Fruit fly (Drosophila melanogaster) whole organism, embryonic: ENCODE data around the gene CBP.

Source experiments
- Abd-B ChIP-seq: fragments of 200-800 bp; sonication (Bioruptor generic); optimal IDR thresholded peaks from 2 replicates; lab custom pipeline; 2018; ENCODE audit warnings: missing biosample characterization, mild to moderate bottlenecking, missing genetic modification characterization, moderate library complexity
- Atf-2 ChIP-seq: fragments of 200-800 bp; sonication (Bioruptor generic); optimal IDR thresholded peaks from 2 replicates; lab custom pipeline; 2016; ENCODE audit warnings: missing biosample characterization, missing genetic modification characterization
- Bgb ChIP-seq: fragments of 200-800 bp; sonication (Bioruptor generic); IDR thresholded peaks from 2 replicates; pipeline ENCODE4 v1.3.6; 2022; ENCODE audit warnings: missing biosample characterization, missing genetic modification characterization; ENCODE audit not compliant: partially characterized antibody
- BtbVII ChIP-seq: fragments of 200-800 bp; sonication (Bioruptor generic); optimal IDR thresholded peaks from 3 replicates; lab custom pipeline; 2017; ENCODE audit warnings: missing biosample characterization, mild to moderate bottlenecking, missing genetic modification characterization
- CG10431 ChIP-seq: fragments of 200-800 bp; sonication (Bioruptor generic); optimal IDR thresholded peaks from 3 replicates; lab custom pipeline; 2018; ENCODE audit warnings: missing biosample characterization, mild to moderate bottlenecking, missing genetic modification characterization
- CG11247 ChIP-seq: fragments of 200-800 bp; sonication (Bioruptor generic); IDR thresholded peaks from 2 replicates; pipeline ENCODE4 v1.3.6; 2022; ENCODE audit warnings: missing biosample characterization, missing genetic modification characterization
- CG11398 ChIP-seq: fragments of 200-800 bp; sonication (Bioruptor generic); optimal IDR thresholded peaks from 2 replicates; lab custom pipeline; 2016; ENCODE audit warnings: missing biosample characterization, missing genetic modification characterization
- CG14860 ChIP-seq: fragments of 200-800 bp; sonication (Bioruptor generic); IDR thresholded peaks from 3 replicates; pipeline ENCODE4 v1.3.6; 2022; ENCODE audit warnings: missing biosample characterization, missing genetic modification characterization; ENCODE audit not compliant: partially characterized antibody
- CG16813 ChIP-seq: fragments of 200-800 bp; sonication (Bioruptor generic); IDR thresholded peaks from 3 replicates; pipeline ENCODE4 v1.3.6; 2022; ENCODE audit warnings: missing biosample characterization, missing genetic modification characterization; ENCODE audit not compliant: partially characterized antibody
- CG17829 ChIP-seq: fragments of 200-800 bp; optimal IDR thresholded peaks from 2 replicates; lab custom pipeline; 2019; ENCODE audit warnings: missing biosample characterization, mild to moderate bottlenecking, missing genetic modification characterization, moderate library complexity
- CG17912 ChIP-seq: fragments of 200-800 bp; sonication (Bioruptor generic); optimal IDR thresholded peaks from 2 replicates; lab custom pipeline; 2018; ENCODE audit warnings: missing biosample characterization, mild to moderate bottlenecking, missing genetic modification characterization
- CG1792 ChIP-seq: fragments of 200-800 bp; sonication (Bioruptor generic); optimal IDR thresholded peaks from 2 replicates; lab custom pipeline; 2016; ENCODE audit warnings: missing biosample characterization, missing genetic modification characterization
- CG1832 ChIP-seq: fragments of 200-800 bp; sonication (Bioruptor generic); optimal IDR thresholded peaks from 2 replicates; lab custom pipeline; 2017; ENCODE audit warnings: missing biosample characterization, mild to moderate bottlenecking, missing genetic modification characterization, inconsistent platforms
- CG2712 ChIP-seq: fragments of 200-800 bp; optimal IDR thresholded peaks from 3 replicates; lab custom pipeline; 2019; ENCODE audit warnings: missing biosample characterization, mild to moderate bottlenecking, missing genetic modification characterization, moderate library complexity
- CG2889 ChIP-seq: fragments of 200-800 bp; sonication (Bioruptor generic); IDR thresholded peaks from 3 replicates; pipeline ENCODE4 v1.3.6; 2022; ENCODE audit warnings: missing biosample characterization, missing genetic modification characterization
- CG30020 ChIP-seq: fragments of 200-800 bp; optimal IDR thresholded peaks from 2 replicates; lab custom pipeline; 2019; ENCODE audit warnings: missing biosample characterization, mild to moderate bottlenecking, missing genetic modification characterization, moderate library complexity
- CG4404 ChIP-seq: fragments of 200-800 bp; sonication (Bioruptor generic); IDR thresholded peaks from 2 replicates; pipeline ENCODE4 v1.3.6; 2022; ENCODE audit warnings: missing biosample characterization, missing genetic modification characterization
- CG4424 ChIP-seq: fragments of 200-800 bp; sonication (Bioruptor generic); optimal IDR thresholded peaks from 3 replicates; lab custom pipeline; 2016; ENCODE audit warnings: missing biosample characterization, missing genetic modification characterization
- CG7372 ChIP-seq: fragments of 200-800 bp; sonication (Bioruptor generic); IDR thresholded peaks from 2 replicates; pipeline ENCODE4 v1.3.6; 2022; ENCODE audit warnings: missing biosample characterization, missing genetic modification characterization
- CG7786 ChIP-seq: fragments of 200-800 bp; sonication (Bioruptor generic); optimal IDR thresholded peaks from 2 replicates; lab custom pipeline; 2016; ENCODE audit warnings: missing biosample characterization, missing genetic modification characterization
- CG9215 ChIP-seq: fragments of 200-800 bp; sonication (Bioruptor generic); IDR thresholded peaks from 2 replicates; pipeline ENCODE4 v1.3.6; 2022; ENCODE audit warnings: missing biosample characterization, missing genetic modification characterization
- CG9609 ChIP-seq: fragments of 200-800 bp; sonication (Bioruptor generic); optimal IDR thresholded peaks from 3 replicates; lab custom pipeline; 2016; ENCODE audit warnings: missing biosample characterization, missing genetic modification characterization
- Chrac-16 ChIP-seq: fragments of 200-800 bp; sonication (Bioruptor generic); optimal IDR thresholded peaks from 3 replicates; lab custom pipeline; 2016; ENCODE audit warnings: missing biosample characterization, missing genetic modification characterization
- CoRest ChIP-seq: fragments of 200-800 bp; sonication (Bioruptor generic); optimal IDR thresholded peaks from 3 replicates; lab custom pipeline; 2018; ENCODE audit warnings: missing biosample characterization, mild to moderate bottlenecking, missing genetic modification characterization, moderate library complexity
- E2f2 ChIP-seq: fragments of 200-800 bp; sonication (Bioruptor generic); IDR thresholded peaks from 2 replicates; pipeline ENCODE4 v1.3.6; 2022; ENCODE audit warnings: missing biosample characterization, missing genetic modification characterization
- HLHmδ ChIP-seq: fragments of 200-800 bp; sonication (Bioruptor generic); optimal IDR thresholded peaks from 2 replicates; lab custom pipeline; 2018; ENCODE audit warnings: missing biosample characterization, mild to moderate bottlenecking, missing genetic modification characterization, moderate library complexity
- HmgZ ChIP-seq: fragments of 200-800 bp; sonication (Bioruptor generic); optimal IDR thresholded peaks from 2 replicates; lab custom pipeline; 2018; ENCODE audit warnings: missing biosample characterization, mild to moderate bottlenecking, missing genetic modification characterization
- Hr3 ChIP-seq: fragments of 200-800 bp; sonication (Bioruptor generic); optimal IDR thresholded peaks from 3 replicates; lab custom pipeline; 2016; ENCODE audit warnings: missing biosample characterization, missing genetic modification characterization
- Neu2 ChIP-seq: fragments of 200-800 bp; sonication (Bioruptor generic); optimal IDR thresholded peaks from 3 replicates; lab custom pipeline; 2016; ENCODE audit warnings: missing biosample characterization, missing genetic modification characterization, borderline replicate concordance
- Nf-YC ChIP-seq: fragments of 200-800 bp; optimal IDR thresholded peaks from 3 replicates; lab custom pipeline; 2019; ENCODE audit warnings: missing biosample characterization, mild to moderate bottlenecking, missing genetic modification characterization, moderate library complexity
- Rx ChIP-seq: fragments of 200-800 bp; sonication (Bioruptor generic); IDR thresholded peaks from 2 replicates; pipeline ENCODE4 v1.3.6; 2022; ENCODE audit warnings: missing biosample characterization, missing genetic modification characterization
- Sry-δ ChIP-seq: fragments of 200-800 bp; sonication (Bioruptor generic); optimal IDR thresholded peaks from 2 replicates; lab custom pipeline; 2016; ENCODE audit warnings: missing biosample characterization, missing genetic modification characterization
- Xbp1 ChIP-seq: fragments of 200-800 bp; sonication (Bioruptor generic); optimal IDR thresholded peaks from 3 replicates; lab custom pipeline; 2016; ENCODE audit warnings: missing biosample characterization, mild to moderate bottlenecking, missing genetic modification characterization
- Xrp1 ChIP-seq: fragments of 200-800 bp; sonication (Bioruptor generic); IDR thresholded peaks from 2 replicates; pipeline ENCODE4 v1.3.6; 2022; ENCODE audit warnings: missing biosample characterization, missing genetic modification characterization
- YL-1 ChIP-seq: fragments of 200-800 bp; sonication (Bioruptor generic); optimal IDR thresholded peaks from 3 replicates; lab custom pipeline; 2017; ENCODE audit warnings: missing biosample characterization, mild to moderate bottlenecking, missing genetic modification characterization
- az2 ChIP-seq: fragments of 200-800 bp; sonication (Bioruptor generic); optimal IDR thresholded peaks from 3 replicates; lab custom pipeline; 2016; ENCODE audit warnings: missing biosample characterization, missing genetic modification characterization
- ci ChIP-seq: fragments of 200-800 bp; sonication (Bioruptor generic); IDR thresholded peaks from 3 replicates; pipeline ENCODE4 v1.3.6; 2022; ENCODE audit warnings: missing biosample characterization, missing genetic modification characterization
- disco-r ChIP-seq: fragments of 200-800 bp; sonication (Bioruptor generic); optimal IDR thresholded peaks from 2 replicates; lab custom pipeline; 2016; ENCODE audit warnings: missing biosample characterization, missing genetic modification characterization
- dpn ChIP-seq, 2 experiments: fragments of 200-800 bp; sonication (Bioruptor generic); optimal IDR thresholded peaks; 3 replicates each; lab custom pipeline; 2016; ENCODE audit warnings: missing biosample characterization in 2 of 2, missing genetic modification characterization in 2 of 2
- eyg ChIP-seq: fragments of 200-800 bp; sonication (Bioruptor generic); optimal IDR thresholded peaks from 3 replicates; lab custom pipeline; 2016; ENCODE audit warnings: missing biosample characterization, missing genetic modification characterization
- ind ChIP-seq: fragments of 200-800 bp; sonication (Bioruptor generic); optimal IDR thresholded peaks from 3 replicates; lab custom pipeline; 2016; ENCODE audit warnings: missing biosample characterization, missing genetic modification characterization
- knrl ChIP-seq: fragments of 200-800 bp; sonication (Bioruptor generic); IDR thresholded peaks from 3 replicates; pipeline ENCODE4 v1.3.6; 2022; ENCODE audit warnings: missing biosample characterization, missing genetic modification characterization; ENCODE audit not compliant: partially characterized antibody
- lmd ChIP-seq: fragments of 200-800 bp; sonication (Bioruptor generic); IDR thresholded peaks from 2 replicates; pipeline ENCODE4 v1.3.6; 2022; ENCODE audit warnings: missing biosample characterization, missing genetic modification characterization
- rib ChIP-seq: fragments of 200-800 bp; sonication (Bioruptor generic); IDR thresholded peaks from 2 replicates; pipeline ENCODE4 v1.3.6; 2022; ENCODE audit warnings: missing biosample characterization, missing genetic modification characterization
- sens ChIP-seq: fragments of 200-800 bp; sonication (Bioruptor generic); peaks from one replicate; lab custom pipeline; 2016; ENCODE audit warnings: missing biosample characterization, missing genetic modification characterization
- so ChIP-seq: fragments of 200-800 bp; sonication (Bioruptor generic); IDR thresholded peaks from 3 replicates; pipeline ENCODE4 v1.3.6; 2022; ENCODE audit warnings: missing biosample characterization, missing genetic modification characterization
- sqz ChIP-seq: fragments of 200-800 bp; sonication (Bioruptor generic); optimal IDR thresholded peaks from 3 replicates; lab custom pipeline; 2018; ENCODE audit warnings: missing biosample characterization, mild to moderate bottlenecking, missing genetic modification characterization
- tna ChIP-seq: fragments of 200-800 bp; sonication (Bioruptor generic); IDR thresholded peaks from 2 replicates; pipeline ENCODE4 v1.3.6; 2022; ENCODE audit warnings: missing biosample characterization, missing genetic modification characterization; ENCODE audit not compliant: partially characterized antibody
- tx ChIP-seq: fragments of 200-800 bp; sonication (Bioruptor generic); optimal IDR thresholded peaks from 2 replicates; lab custom pipeline; 2016; ENCODE audit warnings: missing biosample characterization, missing genetic modification characterization

The CBP gene

dm6 chrX:7323649-7324511 lies 13.3 kb upstream of the CBP start, which contains the start of the genes Atg5 and Dok (continued):
- TF ChIP-seq tna, result no peak
- TF ChIP-seq CG4404 (GFP tag; lab: Robert Waterston, UW), result 0 out of 2 replicates have a peak, but pooled peaks have one; percentile 29
- no peak for TF ChIP-seq Neu2 (GFP tag; lab: Kevin White, UChicago)
- TF ChIP-seq CG9609, result peak; percentile 33
- TF ChIP-seq sqz (GFP tag; lab: Kevin White, UChicago), result peak; percentile 24
- peak; percentile 26 for TF ChIP-seq sens (GFP tag; lab: Kevin White, UChicago)
- TF ChIP-seq E2f2 (GFP tag; lab: Robert Waterston, UW), result peak; percentile 32; the same call in 1 of the 2 replicates
- TF ChIP-seq HLHmδ, result no peak
- no peak for TF ChIP-seq CG1832 (GFP tag; lab: Kevin White, UChicago)
- TF ChIP-seq rib (GFP tag; lab: Robert Waterston, UW), result no peak
- no peak for TF ChIP-seq so (GFP tag; lab: Robert Waterston, UW)
- TF ChIP-seq CG7786, result no peak
- TF ChIP-seq CG9215 (GFP tag; lab: Robert Waterston, UW), result no peak; the same call in 1 of the 2 replicates
- no peak for TF ChIP-seq CG10431 (GFP tag; lab: Kevin White, UChicago)
- no peak for TF ChIP-seq Rx (GFP tag; lab: Robert Waterston, UW)
- no peak for TF ChIP-seq Xrp1 (GFP tag; lab: Robert Waterston, UW)
- TF ChIP-seq Nf-YC (tag; lab: Kevin White, UChicago), result peak; percentile 44
- no peak for TF ChIP-seq CG11398
- no peak for TF ChIP-seq Atf-2
- peak; percentile 26 for TF ChIP-seq CG4424 (GFP tag; lab: Kevin White, UChicago)
- TF ChIP-seq ind (GFP tag; lab: Kevin White, UChicago), result peak; percentile 34
- TF ChIP-seq BtbVII, result no peak
- TF ChIP-seq CG1792 (GFP tag; lab: Kevin White, UChicago), result no peak
- peak; percentile 49 for TF ChIP-seq CG2712 (tag; lab: Kevin White, UChicago)
- peak; percentile 59 for TF ChIP-seq CoRest
- peak; percentile 6 for TF ChIP-seq HmgZ (tag; lab: Kevin White, UChicago)
- peak; percentile 31 for TF ChIP-seq Chrac-16 (GFP tag; lab: Kevin White, UChicago)
- peak; percentile 40 for TF ChIP-seq Hr3 (GFP tag; lab: Kevin White, UChicago)
- no peak for TF ChIP-seq CG17912 (GFP tag; lab: Kevin White, UChicago)
- peak; percentile 67 for TF ChIP-seq Bgb (GFP tag; lab: Robert Waterston, UW)
- peak; percentile 37 for TF ChIP-seq Abd-B
- TF ChIP-seq CG30020, result peak; percentile 2
- TF ChIP-seq eyg (GFP tag; lab: Kevin White, UChicago), result no peak
- TF ChIP-seq CG2889 (GFP tag; lab: Robert Waterston, UW), result no peak
- peak; percentile 88 for TF ChIP-seq Sry-δ (GFP tag; lab: Kevin White, UChicago)
- peak; percentile 53 for TF ChIP-seq CG17829 (tag; lab: Kevin White, UChicago)
- peak; percentile 72 for TF ChIP-seq CG16813 (GFP tag; lab: Robert Waterston, UW)
- TF ChIP-seq CG14860 (GFP tag; lab: Robert Waterston, UW), result 0 out of 3 replicates have a peak, but pooled peaks have one; percentile 53
- TF ChIP-seq CG11247 (GFP tag; lab: Robert Waterston, UW), result no peak
- no peak for TF ChIP-seq az2 (GFP tag; lab: Kevin White, UChicago)
- no peak for TF ChIP-seq CG7372
- peak; percentile 69 for TF ChIP-seq knrl (GFP tag; lab: Robert Waterston, UW)
- TF ChIP-seq ci (GFP tag; lab: Robert Waterston, UW), result 0 out of 3 replicates have a peak, but pooled peaks have one; percentile 24
- TF ChIP-seq dpn (GFP tag; optimal IDR thresholded peaks at IDR 0.05; lab: Kevin White, UChicago), result peak in 1 of 2 experiments; percentile 44
- TF ChIP-seq YL-1 (GFP tag; lab: Kevin White, UChicago), result no peak
- TF ChIP-seq disco-r (GFP tag; lab: Kevin White, UChicago), result no peak
- no peak; the same call in 1 of the 2 replicates for TF ChIP-seq lmd (GFP tag; lab: Robert Waterston, UW)
- TF ChIP-seq Xbp1 (GFP tag; lab: Kevin White, UChicago), result peak; percentile 55
- TF ChIP-seq tx (GFP tag; lab: Kevin White, UChicago), result peak; percentile 2
